Worm (Caenorhabditis elegans): Measurements from ENCODE around the gene F10G7.9.

DNA sequence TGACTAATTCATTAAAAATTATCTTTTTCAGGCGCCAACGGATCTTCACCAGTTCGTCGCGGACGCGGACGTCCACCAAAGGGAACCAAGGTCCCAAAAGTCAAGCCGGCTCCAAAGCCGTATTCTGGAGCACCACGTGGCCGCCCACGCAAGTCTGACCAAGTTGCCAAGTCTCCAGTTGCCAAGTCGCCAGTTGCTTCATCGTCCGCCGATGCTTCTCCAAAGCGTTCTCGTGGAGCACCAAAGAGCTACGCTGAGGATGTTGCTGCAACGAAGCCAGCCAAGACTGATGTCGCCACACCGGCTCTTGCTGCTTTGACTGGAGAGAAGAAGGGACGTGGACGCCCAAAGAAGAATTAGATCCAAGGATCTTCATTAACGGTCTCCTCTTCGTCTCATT is 33.0 kb downstream of the F10G7.9 start:
- no peak for TF ChIP-seq Y22D7AL.16 (tag; optimal IDR thresholded peaks at IDR 0.05)
- TF ChIP-seq dve-1 (tag; optimal IDR thresholded peaks at IDR 0.05) = no peak
